Worm (Caenorhabditis elegans): ENCODE results near the gene ent-3.

ce11 chrV:14235942-14236341 lies at the start of gene ent-3:
- TF ChIP-seq dao-5 (tag; optimal IDR thresholded peaks at IDR 0.05) (no peak), W03F9.2 (tag; optimal IDR thresholded peaks at IDR 0.05) (no peak)
